Worm (Caenorhabditis elegans): Measurements from ENCODE around the gene Y38C1AA.19.

Gene Y38C1AA.19

DNA sequence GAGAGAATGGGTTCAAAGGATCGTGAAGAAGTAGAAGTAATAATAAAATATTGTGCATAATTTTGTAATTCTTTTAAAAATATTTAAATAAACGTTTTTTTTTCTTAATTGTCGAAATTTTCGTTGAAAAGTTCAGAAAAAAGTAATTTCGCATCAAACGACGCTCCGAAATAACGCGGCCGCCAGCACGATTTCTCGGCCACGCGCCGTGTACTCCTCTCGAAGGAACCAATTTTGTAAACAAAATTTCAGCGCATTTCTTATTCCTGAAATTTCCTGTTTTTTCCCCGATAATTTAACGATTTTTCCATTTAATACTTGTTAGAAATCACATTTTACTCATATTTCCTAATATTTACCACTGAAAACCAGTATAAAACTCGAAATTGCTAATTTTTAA, 32.1 kb downstream of the Y38C1AA.19 start, which contains the start of gene Y38C1AA.12 (continued):
- TF ChIP-seq odd-2 (tag; optimal IDR thresholded peaks at IDR 0.05) (no peak), ceh-2 (tag; optimal IDR thresholded peaks at IDR 0.05) (peak; percentile 86), fkh-10 (GFP tag; optimal IDR thresholded peaks at IDR 0.05) (no peak), lin-11 (tag; optimal IDR thresholded peaks at IDR 0.05) (no peak), nhr-11 (tag; optimal IDR thresholded peaks at IDR 0.05) (no peak), hlh-8 (tag; optimal IDR thresholded peaks at IDR 0.05) (peak; percentile 91), ztf-16 (tag; optimal IDR thresholded peaks at IDR 0.05) (peak; percentile 53), unc-42 (tag; optimal IDR thresholded peaks at IDR 0.05) (peak; percentile 32), pha-2 (tag; optimal IDR thresholded peaks at IDR 0.05) (peak; percentile 65), unc-55 (GFP tag; optimal IDR thresholded peaks at IDR 0.05) (peak; percentile 67), dmd-4 (tag; optimal IDR thresholded peaks at IDR 0.05; ENCODE audit: borderline replicate concordance) (no peak), pqm-1 (tag; optimal IDR thresholded peaks at IDR 0.05) (peak; percentile 28), sox-2 (GFP tag; IDR thresholded peaks at IDR 0.05) (no peak), nfya-1 (tag; optimal IDR thresholded peaks at IDR 0.05) (peak; percentile 35), ceh-48 (tag; optimal IDR thresholded peaks at IDR 0.05) (peak; percentile 11), sox-4 (tag; optimal IDR thresholded peaks at IDR 0.05) (no peak)

ce11 chrIV:194442-194841, 34.5 kb downstream of the Y38C1AA.19 start, which contains the start of gene csn-3:
Gene csn-3 (plus strand): TSS chrIV:194742.
- TF ChIP-seq syd-9 (tag; optimal IDR thresholded peaks at IDR 0.05) (no peak), ceh-9 (tag; optimal IDR thresholded peaks at IDR 0.05) (no peak), elt-2 (tag; optimal IDR thresholded peaks at IDR 0.05) (no peak), npax-4 (tag; optimal IDR thresholded peaks at IDR 0.05) (no peak), elt-4 (tag; optimal IDR thresholded peaks at IDR 0.05) (no peak), K09A11.1 (tag; optimal IDR thresholded peaks at IDR 0.05; ENCODE audit: insufficient read depth) (no peak), ceh-18 (tag; optimal IDR thresholded peaks at IDR 0.05) (no peak), ceh-2 (tag; optimal IDR thresholded peaks at IDR 0.05) (no peak), hlh-13 (GFP tag; optimal IDR thresholded peaks at IDR 0.05) (no peak), ama-1 (optimal IDR thresholded peaks at IDR 0.05) (no peak), sox-4 (tag; optimal IDR thresholded peaks at IDR 0.05) (no peak), mec-3 (tag; optimal IDR thresholded peaks at IDR 0.05; ENCODE audit: borderline replicate concordance) (no peak), pros-1 (tag; optimal IDR thresholded peaks at IDR 0.05) (no peak)

- TF ChIP-seq sox-4 (tag; optimal IDR thresholded peaks at IDR 0.05) (no peak), unc-55 (GFP tag; optimal IDR thresholded peaks at IDR 0.05) (no peak), Y22D7AL.16 (tag; optimal IDR thresholded peaks at IDR 0.05) (no peak), dve-1 (tag; optimal IDR thresholded peaks at IDR 0.05) (no peak), ceh-22 (tag; optimal IDR thresholded peaks at IDR 0.05) (no peak), nhr-11 (tag; optimal IDR thresholded peaks at IDR 0.05) (no peak), elt-2 (tag; optimal IDR thresholded peaks at IDR 0.05) (no peak), ceh-19 (GFP tag; optimal IDR thresholded peaks at IDR 0.05) (no peak), pax-1 (tag; optimal IDR thresholded peaks at IDR 0.05) (no peak), C38D4.7 (GFP tag; optimal IDR thresholded peaks at IDR 0.05) (no peak), madf-2 (tag; optimal IDR thresholded peaks at IDR 0.05) (no peak), ceh-18 (tag; optimal IDR thresholded peaks at IDR 0.05) (no peak), ceh-48 (tag; optimal IDR thresholded peaks at IDR 0.05) (no peak)
These were observed 43.1 kb downstream of the Y38C1AA.19 start, which contains the start of gene gfrp-1 for ce11 chrIV:202921-203652. Gene gfrp-1 (plus strand): TSS chrIV:203602.

DNA sequence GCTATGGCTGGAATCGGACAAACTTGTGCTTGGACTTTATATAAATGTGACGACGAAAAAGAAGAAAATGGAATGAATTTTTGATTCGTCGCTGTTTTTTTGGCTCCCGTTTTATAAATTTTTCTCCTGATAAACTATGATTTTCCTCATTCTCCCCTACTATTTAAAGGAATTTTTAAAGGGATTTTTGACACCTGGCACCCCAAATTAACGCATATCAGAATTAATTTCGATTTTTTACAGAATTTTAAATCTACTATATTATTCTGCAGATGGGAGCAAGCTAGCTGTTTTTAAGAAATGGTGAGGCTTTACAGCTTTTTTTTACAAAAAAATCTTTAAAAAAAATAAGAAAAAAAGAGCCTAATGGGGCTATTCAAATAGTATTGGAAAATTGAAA, 45.0 kb downstream of the Y38C1AA.19 start, which contains the start of gene coa-1:
Gene coa-1, plus strand, starts transcription at position 301 of the 400 bp plus-strand sequence.
- TF ChIP-seq rnt-1 (tag; optimal IDR thresholded peaks at IDR 0.05) (no peak), unc-86 (tag; optimal IDR thresholded peaks at IDR 0.05) (no peak), unc-55 (GFP tag; optimal IDR thresholded peaks at IDR 0.05) (no peak), fkh-6 (tag; optimal IDR thresholded peaks at IDR 0.05) (no peak), ceh-19 (GFP tag; optimal IDR thresholded peaks at IDR 0.05) (no peak), hlh-8 (tag; optimal IDR thresholded peaks at IDR 0.05) (no peak), nfya-1 (tag; optimal IDR thresholded peaks at IDR 0.05) (no peak), sdc-2 (tag; optimal IDR thresholded peaks at IDR 0.05) (no peak), madf-2 (tag; optimal IDR thresholded peaks at IDR 0.05) (no peak), npax-4 (tag; optimal IDR thresholded peaks at IDR 0.05) (no peak), dmd-4 (tag; optimal IDR thresholded peaks at IDR 0.05; ENCODE audit: borderline replicate concordance) (no peak), syd-9 (tag; optimal IDR thresholded peaks at IDR 0.05) (no peak), hlh-30 (tag; optimal IDR thresholded peaks at IDR 0.05; ENCODE audit: insufficient read depth) (no peak), ceh-14 (tag; optimal IDR thresholded peaks at IDR 0.05) (no peak), tbx-7 (tag; optimal IDR thresholded peaks at IDR 0.05) (no peak), ceh-22 (tag; optimal IDR thresholded peaks at IDR 0.05) (no peak), sox-4 (tag; optimal IDR thresholded peaks at IDR 0.05) (no peak)
